Fruit fly (Drosophila melanogaster): ENCODE results near the gene MBD-like.

Gene MBD-like

dm6 chr3R:9606913-9607804 lies 47.6 kb downstream of the MBD-like start:
- TF ChIP-seq Vsx2 (GFP tag; optimal IDR thresholded peaks at IDR 0.05; ENCODE audit: partially characterized antibody) (peak; percentile 66), usp (GFP tag; optimal IDR thresholded peaks at IDR 0.05) (no peak), Sp1 (GFP tag; optimal IDR thresholded peaks at IDR 0.05) (no peak), HLH106 (tag; optimal IDR thresholded peaks at IDR 0.05) (no peak), Hnf4 (GFP tag; optimal IDR thresholded peaks at IDR 0.05) (no peak), dmrt93B (GFP tag; optimal IDR thresholded peaks at IDR 0.05) (no peak), h (GFP tag; optimal IDR thresholded peaks at IDR 0.05) (no peak), Mio (GFP tag; optimal IDR thresholded peaks at IDR 0.05) (no peak)

dm6 chr3R:9608206-9608605 lies 48.6 kb downstream of the MBD-like start:
- TF ChIP-seq lola (GFP tag; optimal IDR thresholded peaks at IDR 0.05) (no peak), foxo (GFP tag; optimal IDR thresholded peaks at IDR 0.05) (no peak), OdsH (GFP tag; optimal IDR thresholded peaks at IDR 0.05) (no peak), dl (GFP tag; optimal IDR thresholded peaks at IDR 0.05; ENCODE audit: insufficient read depth in 1 of 2, partially characterized antibody in 2 of 2) (no peak), sage (GFP tag; optimal IDR thresholded peaks at IDR 0.05) (no peak), Sp1 (GFP tag; optimal IDR thresholded peaks at IDR 0.05) (no peak), ey (GFP tag; optimal IDR thresholded peaks at IDR 0.05) (no peak), brk (GFP tag; optimal IDR thresholded peaks at IDR 0.05) (no peak), dsf (GFP tag; optimal IDR thresholded peaks at IDR 0.05; ENCODE audit: borderline replicate concordance) (no peak)

All from whole organism, wandering third instar larva.